Worm (Caenorhabditis elegans): Measurements from ENCODE around the gene plpp-1.1.

- no peak for TF ChIP-seq flt-1 (GFP tag; IDR thresholded peaks at IDR 0.05)
- no peak for TF ChIP-seq cog-1 (tag; optimal IDR thresholded peaks at IDR 0.05)
- TF ChIP-seq ztf-23 (GFP tag; IDR thresholded peaks at IDR 0.05), result no peak
Observed at ce11 chrII:3967061-3967460, 39.3 kb upstream of the plpp-1.1 start.
